Fruit fly (Drosophila melanogaster): ENCODE data around the gene CG1640.
A peak's percentile ranks its signal among the peaks of the same experiment; 100 is the strongest.

Gene CG1640

dm6 chrX:13332702-13333243 lies 37.6 kb upstream of the CG1640 start (continued):
- TF ChIP-seq salr (GFP tag; optimal IDR thresholded peaks at IDR 0.05) (peak in 1 of 2 experiments; percentile 62), acj6 (GFP tag; optimal IDR thresholded peaks at IDR 0.05) (peak; percentile 40), spab (GFP tag; optimal IDR thresholded peaks at IDR 0.05) (peak; percentile 0), fd59A (GFP tag; optimal IDR thresholded peaks at IDR 0.05) (peak; percentile 23), CG11294 (GFP tag; IDR thresholded peaks at IDR 0.05) (no peak), ss (GFP tag; optimal IDR thresholded peaks at IDR 0.05) (peak; percentile 23 to 35), CG3919 (GFP tag; optimal IDR thresholded peaks at IDR 0.05) (peak; percentile 44), Hr4 (GFP tag; optimal IDR thresholded peaks at IDR 0.05) (peak; percentile 17), vri (GFP tag; optimal IDR thresholded peaks at IDR 0.05) (no peak), Met (GFP tag; optimal IDR thresholded peaks at IDR 0.05) (peak; percentile 48), Lpt (GFP tag; optimal IDR thresholded peaks at IDR 0.05) (no peak), Sox14 (GFP tag; optimal IDR thresholded peaks at IDR 0.05) (peak; percentile 67), dac (GFP tag; optimal IDR thresholded peaks at IDR 0.05) (peak; percentile 25), Ets21C (GFP tag; optimal IDR thresholded peaks at IDR 0.05) (peak; percentile 13), CG34406 (GFP tag; optimal IDR thresholded peaks at IDR 0.05) (no peak), CG3032 (tag; optimal IDR thresholded peaks at IDR 0.05) (peak; percentile 13), achi (GFP tag; optimal IDR thresholded peaks at IDR 0.05) (peak; percentile 51), Eip75B (GFP tag; optimal IDR thresholded peaks at IDR 0.05) (peak; percentile 52), dsx (GFP tag; optimal IDR thresholded peaks at IDR 0.05; ENCODE audit: poor library complexity, severe bottlenecking) (peak; percentile 26)

- TF ChIP-seq esn (GFP tag; optimal IDR thresholded peaks at IDR 0.05) (peak; percentile 48), dsx (GFP tag; optimal IDR thresholded peaks at IDR 0.05; ENCODE audit: poor library complexity, severe bottlenecking) (no peak), vri (GFP tag; optimal IDR thresholded peaks at IDR 0.05) (no peak), CG4318 (GFP tag; optimal IDR thresholded peaks at IDR 0.05) (no peak), Eip75B (GFP tag; optimal IDR thresholded peaks at IDR 0.05) (no peak), CG6792 (GFP tag; optimal IDR thresholded peaks at IDR 0.05) (no peak), OdsH (GFP tag; optimal IDR thresholded peaks at IDR 0.05) (no peak), spab (GFP tag; optimal IDR thresholded peaks at IDR 0.05) (no peak), CG32006 (GFP tag; optimal IDR thresholded peaks at IDR 0.05) (no peak), CG8319 (GFP tag; optimal IDR thresholded peaks at IDR 0.05) (no peak), Hr39 (GFP tag; optimal IDR thresholded peaks at IDR 0.05) (no peak), fd85E (GFP tag; optimal IDR thresholded peaks at IDR 0.05) (no peak), CG11294 (GFP tag; IDR thresholded peaks at IDR 0.05) (no peak), CG1621 (tag; optimal IDR thresholded peaks at IDR 0.05) (no peak), CG11762 (GFP tag; optimal IDR thresholded peaks at IDR 0.05; ENCODE audit: insufficient read depth) (no peak), CG10631 (GFP tag; optimal IDR thresholded peaks at IDR 0.05) (peak; percentile 18), Sox15 (GFP tag; optimal IDR thresholded peaks at IDR 0.05) (no peak), fkh (GFP tag; optimal IDR thresholded peaks at IDR 0.05) (no peak), Ets96B (tag; optimal IDR thresholded peaks at IDR 0.05) (no peak), CG8119 (GFP tag; IDR thresholded peaks at IDR 0.05) (no peak), Hr38 (GFP tag; optimal IDR thresholded peaks at IDR 0.05) (no peak), acj6 (GFP tag; optimal IDR thresholded peaks at IDR 0.05) (no peak), CG16779 (tag; optimal IDR thresholded peaks at IDR 0.05) (no peak), net (GFP tag; optimal IDR thresholded peaks at IDR 0.05) (no peak), CG3919 (GFP tag; optimal IDR thresholded peaks at IDR 0.05) (peak; percentile 59), Blimp-1 (GFP tag; optimal IDR thresholded peaks at IDR 0.05) (no peak), Lpt (GFP tag; optimal IDR thresholded peaks at IDR 0.05) (no peak), Gug (GFP tag; IDR thresholded peaks at IDR 0.05) (no peak), CG7368 (GFP tag; optimal IDR thresholded peaks at IDR 0.05) (no peak), CG31627 (GFP tag; optimal IDR thresholded peaks at IDR 0.05) (peak; percentile 35), CG9139 (GFP tag; optimal IDR thresholded peaks at IDR 0.05) (no peak), CG6808 (GFP tag; optimal IDR thresholded peaks at IDR 0.05) (no peak), Eip93F (GFP tag; optimal IDR thresholded peaks at IDR 0.05) (no peak), CG15336 (GFP tag; IDR thresholded peaks at IDR 0.05) (peak; percentile 24; the same call in 1 of the 2 replicates), Eip78C (GFP tag) (peak; percentile 39), CG10669 (GFP tag; optimal IDR thresholded peaks at IDR 0.05) (no peak), Sox102F (GFP tag; optimal IDR thresholded peaks at IDR 0.05) (no peak)
These were observed 35.8 kb upstream of the CG1640 start for dm6 chrX:13334434-13335146.
